Fruit fly (Drosophila melanogaster) whole organism, prepupa: ENCODE measurements around the gene nwk.

ENCODE experiments used
- CG10669 ChIP-seq: fragments of 200-800 bp; sonication (Bioruptor generic); optimal IDR thresholded peaks from 3 replicates; lab custom pipeline; 2018; ENCODE audit warnings: missing biosample characterization, mild to moderate bottlenecking, missing genetic modification characterization, moderate library complexity
- CG11902 ChIP-seq: fragments of 200-800 bp; sonication (Bioruptor generic); optimal IDR thresholded peaks from 3 replicates; lab custom pipeline; 2016; ENCODE audit warnings: missing biosample characterization, missing genetic modification characterization
- CG3032 ChIP-seq: fragments of 200-800 bp; optimal IDR thresholded peaks from 2 replicates; lab custom pipeline; 2019; ENCODE audit warnings: missing biosample characterization, mild to moderate bottlenecking, missing genetic modification characterization, moderate library complexity
- CG34406 ChIP-seq: fragments of 200-800 bp; sonication (Bioruptor generic); optimal IDR thresholded peaks from 3 replicates; lab custom pipeline; 2016; ENCODE audit warnings: missing biosample characterization, missing genetic modification characterization
- CG3919 ChIP-seq: fragments of 200-800 bp; sonication (Bioruptor generic); optimal IDR thresholded peaks from 3 replicates; lab custom pipeline; 2016; ENCODE audit warnings: missing biosample characterization, missing genetic modification characterization
- Eip78C ChIP-seq: fragments of 200-800 bp; sonication (Bioruptor generic); peaks from one replicate; lab custom pipeline; 2016; ENCODE audit warnings: missing biosample characterization, missing genetic modification characterization
- Hr39 ChIP-seq: fragments of 200-800 bp; sonication (Bioruptor generic); optimal IDR thresholded peaks from 2 replicates; lab custom pipeline; 2016; ENCODE audit warnings: missing biosample characterization, missing genetic modification characterization
- Lpt ChIP-seq: fragments of 200-800 bp; sonication (Bioruptor generic); optimal IDR thresholded peaks from 3 replicates; lab custom pipeline; 2016; ENCODE audit warnings: missing biosample characterization, missing genetic modification characterization
- Smox ChIP-seq: fragments of 200-800 bp; sonication (Bioruptor generic); optimal IDR thresholded peaks from 3 replicates; lab custom pipeline; 2016; ENCODE audit warnings: missing biosample characterization, missing genetic modification characterization
- Sox102F ChIP-seq: fragments of 200-800 bp; sonication (Bioruptor generic); optimal IDR thresholded peaks from 2 replicates; lab custom pipeline; 2016; ENCODE audit warnings: missing biosample characterization, mild to moderate bottlenecking, missing genetic modification characterization
- Sox15 ChIP-seq: fragments of 200-800 bp; sonication (Bioruptor generic); optimal IDR thresholded peaks from 3 replicates; lab custom pipeline; 2016; ENCODE audit warnings: missing biosample characterization, missing genetic modification characterization
- dac ChIP-seq: fragments of 200-800 bp; sonication (Bioruptor generic); optimal IDR thresholded peaks from 2 replicates; lab custom pipeline; 2017; ENCODE audit warnings: missing biosample characterization, mild to moderate bottlenecking, missing genetic modification characterization
- fd85E ChIP-seq: fragments of 200-800 bp; sonication (Bioruptor generic); optimal IDR thresholded peaks from 3 replicates; lab custom pipeline; 2016; ENCODE audit warnings: missing biosample characterization, missing genetic modification characterization

DNA sequence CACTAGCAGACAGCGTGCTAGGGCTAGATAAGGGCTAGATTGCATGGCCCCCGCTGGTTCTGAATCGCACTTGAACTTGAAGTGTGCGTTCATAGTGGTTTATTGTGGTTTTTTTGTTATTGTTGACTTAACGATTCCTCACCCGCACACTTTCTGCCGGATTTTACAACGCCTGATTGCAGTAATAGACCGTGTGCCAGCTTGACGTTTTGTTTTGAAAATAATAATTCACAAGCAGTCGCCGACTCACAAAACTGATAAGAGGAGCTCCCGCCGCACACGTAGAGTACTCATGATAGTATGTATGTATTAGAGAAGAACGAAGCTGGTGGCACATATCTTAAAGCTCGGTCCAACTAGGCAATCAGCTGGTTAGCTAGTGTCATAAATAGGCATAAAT, 42.0 kb upstream of the nwk start:
- no peak for TF ChIP-seq fd85E (GFP tag; lab: Kevin White, UChicago)
- TF ChIP-seq Sox102F (GFP tag; lab: Kevin White, UChicago), result no peak
- TF ChIP-seq CG10669 (GFP tag; lab: Kevin White, UChicago), result no peak
- TF ChIP-seq Smox (GFP tag; lab: Kevin White, UChicago), result no peak
- no peak for TF ChIP-seq CG3032 (tag; lab: Kevin White, UChicago)
- TF ChIP-seq CG3919, result no peak
- TF ChIP-seq Eip78C (GFP tag; lab: Kevin White, UChicago), result no peak
- no peak for TF ChIP-seq Sox15
- TF ChIP-seq CG34406 (GFP tag; lab: Kevin White, UChicago), result no peak
- TF ChIP-seq CG11902 (GFP tag; lab: Kevin White, UChicago), result no peak
- TF ChIP-seq dac (GFP tag; lab: Kevin White, UChicago), result no peak
- TF ChIP-seq Hr39 (GFP tag; lab: Kevin White, UChicago), result no peak
- no peak for TF ChIP-seq Lpt (GFP tag; lab: Kevin White, UChicago)
